ENCODE assay signal across 1 fruit fly cellular context in the genomic region with DNA sequence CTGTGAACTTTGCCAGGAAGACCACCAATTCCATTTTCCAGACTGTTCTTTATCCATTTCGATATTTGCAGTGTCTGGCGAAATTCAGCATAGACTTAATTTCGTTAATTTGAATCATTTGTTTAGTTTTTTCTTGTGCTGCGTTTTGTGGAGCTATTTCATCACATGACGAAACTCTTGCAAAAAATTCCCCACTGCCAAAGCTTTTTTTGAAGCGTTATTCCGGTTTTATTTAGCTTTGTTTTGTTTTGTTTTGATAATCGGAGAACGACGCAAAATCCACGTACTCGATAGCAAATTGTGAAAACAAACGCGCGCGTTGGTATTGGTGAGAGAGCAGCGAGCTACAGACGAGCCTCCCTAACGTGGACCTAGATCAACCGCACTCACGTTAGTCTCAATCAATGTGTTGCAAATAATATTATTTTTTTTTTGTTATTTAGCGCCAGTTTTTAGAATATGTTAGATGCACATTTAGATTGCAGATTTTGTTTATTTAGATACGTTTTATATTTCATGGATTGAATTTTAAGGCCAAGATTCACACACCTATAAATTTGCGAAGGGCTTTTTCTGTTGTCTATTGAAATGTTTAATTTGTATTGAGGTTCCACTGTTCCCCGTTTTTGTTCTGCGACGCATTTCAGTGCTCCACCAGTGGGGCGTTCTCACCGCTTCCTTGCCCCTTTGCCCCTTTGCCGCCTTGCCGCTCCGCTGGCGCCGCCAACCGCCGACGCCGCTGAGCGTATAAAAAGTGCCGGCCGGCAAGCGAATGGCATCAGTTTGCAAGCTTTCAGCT.
TF ChIP-seq lines count a peak whose summit lies in the region.

No protein-coding gene starts in this region.

TF ChIP-seq in whole organism, embryonic, 481 proteins besides CTCF, POLR2A, EP300 and RAD21 (continued from another document and continues in another):
- peak; percentile 72 for TF ChIP-seq fu2 (GFP tag; optimal IDR thresholded peaks at IDR 0.05; lab: Kevin White, UChicago)
- TF ChIP-seq psq (GFP tag; optimal IDR thresholded peaks at IDR 0.05; lab: Kevin White, UChicago): peak; percentile 41
- TF ChIP-seq ab (GFP tag; optimal IDR thresholded peaks at IDR 0.05; lab: Kevin White, UChicago): peak; percentile 57
- no peak for TF ChIP-seq Bdp1 (GFP tag; optimal IDR thresholded peaks at IDR 0.05; lab: Kevin White, UChicago)
- peak; percentile 90 for TF ChIP-seq lab (GFP tag; optimal IDR thresholded peaks at IDR 0.05; lab: Kevin White, UChicago)
- peak; percentile 45 to 75 for TF ChIP-seq bsh (GFP tag; optimal IDR thresholded peaks at IDR 0.05; lab: Kevin White, UChicago)
- no peak for TF ChIP-seq mld (GFP tag; IDR thresholded peaks at IDR 0.05; lab: Robert Waterston, UW; ENCODE audit: partially characterized antibody)
- TF ChIP-seq CG15011 (GFP tag; optimal IDR thresholded peaks at IDR 0.05; lab: Kevin White, UChicago): peak; percentile 78
- peak; percentile 61; the same call in 1 of the 2 replicates for TF ChIP-seq MBD-R2 (GFP tag; IDR thresholded peaks at IDR 0.05; lab: Robert Waterston, UW)
- peak; percentile 92 for TF ChIP-seq CG15269 (tag; optimal IDR thresholded peaks at IDR 0.05; lab: Kevin White, UChicago)
- peak; percentile 56 for TF ChIP-seq ewg (GFP tag; optimal IDR thresholded peaks at IDR 0.05; lab: Kevin White, UChicago)
- peak; percentile 26 for TF ChIP-seq CG15696 (tag; optimal IDR thresholded peaks at IDR 0.05; lab: Kevin White, UChicago)
- peak; percentile 55 for TF ChIP-seq Vsx1 (GFP tag; optimal IDR thresholded peaks at IDR 0.05; lab: Kevin White, UChicago)
- TF ChIP-seq Deaf1 (tag; optimal IDR thresholded peaks at IDR 0.05; lab: Kevin White, UChicago): peak; percentile 50
- TF ChIP-seq CG10462 (GFP tag; optimal IDR thresholded peaks at IDR 0.05; lab: Kevin White, UChicago): peak; percentile 56
- TF ChIP-seq gro (GFP tag; optimal IDR thresholded peaks at IDR 0.05; lab: Kevin White, UChicago): peak; percentile 75
- TF ChIP-seq CG12104 (GFP tag; optimal IDR thresholded peaks at IDR 0.05; lab: Kevin White, UChicago): peak; percentile 65
- peak; percentile 72 for TF ChIP-seq Usf (GFP tag; optimal IDR thresholded peaks at IDR 0.05; lab: Kevin White, UChicago)
- TF ChIP-seq GATAe (GFP tag; conservative IDR thresholded peaks at IDR 0.05; lab: Robert Waterston, UW): peak; percentile 57; the same call in 1 of the 2 replicates
- peak; percentile 47 for TF ChIP-seq schlank (tag; optimal IDR thresholded peaks at IDR 0.05; lab: Kevin White, UChicago)
- TF ChIP-seq zfh2 (GFP tag; optimal IDR thresholded peaks at IDR 0.05; lab: Kevin White, UChicago): peak; percentile 71
- peak; percentile 88 for TF ChIP-seq gem (tag; optimal IDR thresholded peaks at IDR 0.05; lab: Kevin White, UChicago)
- peak in 1 of 2 experiments; percentile 24 for TF ChIP-seq crp (GFP tag; optimal IDR thresholded peaks at IDR 0.05; lab: Kevin White, UChicago)
- no peak for TF ChIP-seq dati (GFP tag; IDR thresholded peaks at IDR 0.05; lab: Robert Waterston, UW)
- peak; percentile 44 for TF ChIP-seq Camta (GFP tag; optimal IDR thresholded peaks at IDR 0.05; lab: Kevin White, UChicago)
- TF ChIP-seq Hr78 (GFP tag; optimal IDR thresholded peaks at IDR 0.05; lab: Kevin White, UChicago): peak in 1 of 2 experiments; percentile 0
- peak; percentile 62 for TF ChIP-seq CG9609 (GFP tag; optimal IDR thresholded peaks at IDR 0.05; lab: Kevin White, UChicago)
- TF ChIP-seq fd102C (GFP tag; optimal IDR thresholded peaks at IDR 0.05; lab: Kevin White, UChicago): no peak
- no peak for TF ChIP-seq pfk (GFP tag; optimal IDR thresholded peaks at IDR 0.05; lab: Kevin White, UChicago)
- TF ChIP-seq Hsf (GFP tag; optimal IDR thresholded peaks at IDR 0.05; lab: Kevin White, UChicago): peak; percentile 78
- TF ChIP-seq CG1832 (GFP tag; optimal IDR thresholded peaks at IDR 0.05; lab: Kevin White, UChicago): no peak
- TF ChIP-seq maf-S (GFP tag; optimal IDR thresholded peaks at IDR 0.05; lab: Kevin White, UChicago): peak; percentile 76
- TF ChIP-seq ase (GFP tag; IDR thresholded peaks at IDR 0.05; lab: Robert Waterston, UW): peak; percentile 69
- peak; percentile 63 for TF ChIP-seq jumu (GFP tag; optimal IDR thresholded peaks at IDR 0.05; lab: Kevin White, UChicago)
- peak; percentile 72 for TF ChIP-seq Abd-B (GFP tag; optimal IDR thresholded peaks at IDR 0.05; lab: Kevin White, UChicago)
- peak; percentile 90 for TF ChIP-seq CoRest (tag; optimal IDR thresholded peaks at IDR 0.05; lab: Kevin White, UChicago)
- TF ChIP-seq Sry-δ (GFP tag; optimal IDR thresholded peaks at IDR 0.05; lab: Kevin White, UChicago): peak; percentile 34
- no peak for TF ChIP-seq Neu2 (GFP tag; optimal IDR thresholded peaks at IDR 0.05; lab: Kevin White, UChicago; ENCODE audit: borderline replicate concordance)
- TF ChIP-seq CG3281 (GFP tag; optimal IDR thresholded peaks at IDR 0.05; lab: Kevin White, UChicago): peak; percentile 89
- TF ChIP-seq eyg (GFP tag; optimal IDR thresholded peaks at IDR 0.05; lab: Kevin White, UChicago): peak; percentile 19
- TF ChIP-seq CG9797 (GFP tag; optimal IDR thresholded peaks at IDR 0.05; lab: Kevin White, UChicago): no peak
- TF ChIP-seq ac (GFP tag; optimal IDR thresholded peaks at IDR 0.05; lab: Kevin White, UChicago): no peak
- TF ChIP-seq sens (GFP tag; lab: Kevin White, UChicago): peak; percentile 93
- peak; percentile 7 for TF ChIP-seq CG3838 (GFP tag; optimal IDR thresholded peaks at IDR 0.05; lab: Kevin White, UChicago)
- peak; percentile 89 for TF ChIP-seq CG30403 (GFP tag; optimal IDR thresholded peaks at IDR 0.05; lab: Kevin White, UChicago)
- peak; percentile 54 for TF ChIP-seq tin (GFP tag; optimal IDR thresholded peaks at IDR 0.05; lab: Kevin White, UChicago)
- TF ChIP-seq pnt (GFP tag; optimal IDR thresholded peaks at IDR 0.05; lab: Kevin White, UChicago): peak; percentile 60
- TF ChIP-seq tna (GFP tag; IDR thresholded peaks at IDR 0.05; lab: Robert Waterston, UW; ENCODE audit: partially characterized antibody): no peak
- TF ChIP-seq Nf-YC (tag; optimal IDR thresholded peaks at IDR 0.05; lab: Kevin White, UChicago): peak; percentile 75
- peak; percentile 64 for TF ChIP-seq Hr3 (GFP tag; optimal IDR thresholded peaks at IDR 0.05; lab: Kevin White, UChicago)
- peak; percentile 81 for TF ChIP-seq CG14441 (GFP tag; IDR thresholded peaks at IDR 0.05; lab: Robert Waterston, UW)
- peak; percentile 68 for TF ChIP-seq az2 (GFP tag; optimal IDR thresholded peaks at IDR 0.05; lab: Kevin White, UChicago)
- TF ChIP-seq Dp (GFP tag; optimal IDR thresholded peaks at IDR 0.05; lab: Kevin White, UChicago): no peak
- TF ChIP-seq CG34224 (GFP tag; IDR thresholded peaks at IDR 0.05; lab: Robert Waterston, UW; ENCODE audit: partially characterized antibody): no peak
- TF ChIP-seq CG6765 (GFP tag; optimal IDR thresholded peaks at IDR 0.05; lab: Kevin White, UChicago): peak; percentile 83
- TF ChIP-seq CG1792 (GFP tag; optimal IDR thresholded peaks at IDR 0.05; lab: Kevin White, UChicago): peak; percentile 46
- TF ChIP-seq CG18011 (GFP tag; optimal IDR thresholded peaks at IDR 0.05; lab: Kevin White, UChicago): peak; percentile 41
- TF ChIP-seq CG1529 (GFP tag; optimal IDR thresholded peaks at IDR 0.05; lab: Kevin White, UChicago): peak; percentile 24
- TF ChIP-seq sna (GFP tag; IDR thresholded peaks at IDR 0.05; lab: Robert Waterston, UW; ENCODE audit: partially characterized antibody): no peak
- TF ChIP-seq D19B (GFP tag; optimal IDR thresholded peaks at IDR 0.05; lab: Kevin White, UChicago): peak; percentile 71
- no peak for TF ChIP-seq nerfin-2 (GFP tag; IDR thresholded peaks at IDR 0.05; lab: Robert Waterston, UW; ENCODE audit: partially characterized antibody)
- TF ChIP-seq PHDP (tag; optimal IDR thresholded peaks at IDR 0.05; lab: Kevin White, UChicago): peak; percentile 81
- TF ChIP-seq cad (GFP tag; optimal IDR thresholded peaks at IDR 0.05; lab: Kevin White, UChicago): no peak
- peak; percentile 8 for TF ChIP-seq CG6254 (GFP tag; optimal IDR thresholded peaks at IDR 0.05; lab: Kevin White, UChicago)
- peak; percentile 77 for TF ChIP-seq CG9727 (GFP tag; optimal IDR thresholded peaks at IDR 0.05; lab: Kevin White, UChicago)
- TF ChIP-seq CG16815 (GFP tag; optimal IDR thresholded peaks at IDR 0.05; lab: Kevin White, UChicago): peak; percentile 63
- peak; percentile 65 for TF ChIP-seq CG8944 (GFP tag; optimal IDR thresholded peaks at IDR 0.05; lab: Kevin White, UChicago)
- TF ChIP-seq sqz (GFP tag; optimal IDR thresholded peaks at IDR 0.05; lab: Kevin White, UChicago): peak; percentile 44
- peak; percentile 73 for TF ChIP-seq Max (GFP tag; optimal IDR thresholded peaks at IDR 0.05; lab: Kevin White, UChicago)
- TF ChIP-seq CG6272 (GFP tag; IDR thresholded peaks at IDR 0.05; lab: Robert Waterston, UW): peak; percentile 58
- TF ChIP-seq gcm (GFP tag; optimal IDR thresholded peaks at IDR 0.05; lab: Kevin White, UChicago): peak; percentile 32
- peak; percentile 33; the same call in 1 of the 2 replicates for TF ChIP-seq bowl (GFP tag; IDR thresholded peaks at IDR 0.05; lab: Robert Waterston, UW)
- TF ChIP-seq Fer3 (tag; optimal IDR thresholded peaks at IDR 0.05; lab: Kevin White, UChicago): peak; percentile 83
- peak; percentile 81 for TF ChIP-seq Ada2b (GFP tag; IDR thresholded peaks at IDR 0.05; lab: Robert Waterston, UW)
- peak; percentile 81 for TF ChIP-seq E2f1 (GFP tag; IDR thresholded peaks at IDR 0.05; lab: Robert Waterston, UW)
- peak; percentile 84 for TF ChIP-seq al (GFP tag; IDR thresholded peaks at IDR 0.05; lab: Robert Waterston, UW)
- peak; percentile 27 for TF ChIP-seq kah (GFP tag; optimal IDR thresholded peaks at IDR 0.05; lab: Kevin White, UChicago)
- TF ChIP-seq crc (GFP tag; optimal IDR thresholded peaks at IDR 0.05; lab: Kevin White, UChicago): peak; percentile 34
- TF ChIP-seq unc-4 (GFP tag; IDR thresholded peaks at IDR 0.05; lab: Robert Waterston, UW; ENCODE audit: partially characterized antibody): no peak
- TF ChIP-seq CG43689 (GFP tag; IDR thresholded peaks at IDR 0.05; lab: Robert Waterston, UW): 0 out of 2 replicates have a peak, but pooled peaks have one; percentile 16
- peak; percentile 93 for TF ChIP-seq CG2120 (GFP tag; optimal IDR thresholded peaks at IDR 0.05; lab: Kevin White, UChicago)
- TF ChIP-seq exex (tag; optimal IDR thresholded peaks at IDR 0.05; lab: Kevin White, UChicago): peak; percentile 47
- peak; percentile 77 for TF ChIP-seq HHEX (GFP tag; optimal IDR thresholded peaks at IDR 0.05; lab: Kevin White, UChicago)
- TF ChIP-seq en (GFP tag; optimal IDR thresholded peaks at IDR 0.05; lab: Kevin White, UChicago): peak; percentile 26
- TF ChIP-seq B-H1 (GFP tag; IDR thresholded peaks at IDR 0.05; lab: Robert Waterston, UW): peak; percentile 73
- peak; percentile 91 for TF ChIP-seq Med (GFP tag; lab: Kevin White, UChicago)
- TF ChIP-seq h (optimal IDR thresholded peaks at IDR 0.05; lab: Kevin White, UChicago): no peak
- TF ChIP-seq mam (GFP tag; optimal IDR thresholded peaks at IDR 0.05; lab: Kevin White, UChicago): peak; percentile 85
- no peak for TF ChIP-seq Bgb (GFP tag; IDR thresholded peaks at IDR 0.05; lab: Robert Waterston, UW; ENCODE audit: partially characterized antibody)
- TF ChIP-seq cg (GFP tag; optimal IDR thresholded peaks at IDR 0.05; lab: Kevin White, UChicago): peak; percentile 34
- TF ChIP-seq CG34422 (GFP tag; IDR thresholded peaks at IDR 0.05; lab: Robert Waterston, UW): peak; percentile 60; the same call in 1 of the 3 replicates
- peak; percentile 66 for TF ChIP-seq CG9437 (GFP tag; optimal IDR thresholded peaks at IDR 0.05; lab: Kevin White, UChicago)
- TF ChIP-seq Gug (GFP tag; IDR thresholded peaks at IDR 0.05; lab: Robert Waterston, UW): peak; percentile 76
- peak; percentile 57; the same call in 1 of the 3 replicates for TF ChIP-seq zfh1 (GFP tag; IDR thresholded peaks at IDR 0.05; lab: Robert Waterston, UW)
- peak; percentile 76 for TF ChIP-seq bab2 (GFP tag; optimal IDR thresholded peaks at IDR 0.05; lab: Kevin White, UChicago)
- TF ChIP-seq CG15514 (GFP tag; optimal IDR thresholded peaks at IDR 0.05; lab: Kevin White, UChicago): peak; percentile 75
- TF ChIP-seq Drgx (GFP tag; IDR thresholded peaks at IDR 0.05; lab: Robert Waterston, UW): peak; percentile 89
- TF ChIP-seq Hmx (GFP tag; optimal IDR thresholded peaks at IDR 0.05; lab: Kevin White, UChicago): peak; percentile 67
- peak; percentile 89 for TF ChIP-seq CG32532 (GFP tag; IDR thresholded peaks at IDR 0.05; lab: Robert Waterston, UW)
- peak; percentile 80 for TF ChIP-seq CG17385 (GFP tag; optimal IDR thresholded peaks at IDR 0.05; lab: Kevin White, UChicago)
- peak; percentile 78 for TF ChIP-seq CG14014 (GFP tag; IDR thresholded peaks at IDR 0.05; lab: Robert Waterston, UW)
- TF ChIP-seq knrl (GFP tag; IDR thresholded peaks at IDR 0.05; lab: Robert Waterston, UW; ENCODE audit: partially characterized antibody): no peak
- no peak for TF ChIP-seq Doc3 (GFP tag; IDR thresholded peaks at IDR 0.05; lab: Robert Waterston, UW; ENCODE audit: partially characterized antibody)
- TF ChIP-seq Lpt (GFP tag; optimal IDR thresholded peaks at IDR 0.05; lab: Kevin White, UChicago): no peak
- peak; percentile 46 for TF ChIP-seq CG12071 (GFP tag; optimal IDR thresholded peaks at IDR 0.05; lab: Kevin White, UChicago)
- peak; percentile 91 for TF ChIP-seq CG9932 (GFP tag; IDR thresholded peaks at IDR 0.05; lab: Robert Waterston, UW)
- TF ChIP-seq CG42726 (GFP tag; IDR thresholded peaks at IDR 0.05; lab: Robert Waterston, UW; ENCODE audit: partially characterized antibody): no peak
- peak; percentile 5 for TF ChIP-seq CG6654 (GFP tag; optimal IDR thresholded peaks at IDR 0.05; lab: Kevin White, UChicago)
- peak; percentile 85 for TF ChIP-seq CG9817 (tag; optimal IDR thresholded peaks at IDR 0.05; lab: Kevin White, UChicago)
- peak; percentile 49; the same call in 1 of the 3 replicates for TF ChIP-seq C15 (GFP tag; IDR thresholded peaks at IDR 0.05; lab: Robert Waterston, UW)
- TF ChIP-seq CG30431 (GFP tag; optimal IDR thresholded peaks at IDR 0.05; lab: Kevin White, UChicago): peak; percentile 54
- peak; percentile 80 for TF ChIP-seq nom (GFP tag; optimal IDR thresholded peaks at IDR 0.05; lab: Kevin White, UChicago)
- peak; percentile 58 for TF ChIP-seq E2f2 (GFP tag; IDR thresholded peaks at IDR 0.05; lab: Robert Waterston, UW)
- TF ChIP-seq caup (GFP tag; optimal IDR thresholded peaks at IDR 0.05; lab: Kevin White, UChicago; ENCODE audit: severe bottlenecking): peak; percentile 83
- peak; percentile 81 for TF ChIP-seq wor (GFP tag; IDR thresholded peaks at IDR 0.05; lab: Robert Waterston, UW)
- TF ChIP-seq ap (GFP tag; IDR thresholded peaks at IDR 0.05; lab: Robert Waterston, UW): no peak
- TF ChIP-seq CG2129 (GFP tag; IDR thresholded peaks at IDR 0.05; lab: Robert Waterston, UW; ENCODE audit: partially characterized antibody): no peak
- TF ChIP-seq fd3F (GFP tag; optimal IDR thresholded peaks at IDR 0.05; lab: Kevin White, UChicago): peak; percentile 82
- TF ChIP-seq Nf-YB (GFP tag; optimal IDR thresholded peaks at IDR 0.05; lab: Kevin White, UChicago): peak; percentile 52
